Worm (Caenorhabditis elegans) whole organism, L4 larva: ENCODE data around the gene srx-7.

Experiments used
- daf-12 ChIP-seq: fragments of 150-350 bp; optimal IDR thresholded peaks from 2 replicates; lab custom pipeline; 2014; ENCODE audit warnings: missing biosample characterization, missing genetic modification reagents, missing genetic modification characterization
- fkh-10 ChIP-seq: fragments of 150-350 bp; optimal IDR thresholded peaks from 2 replicates; lab custom pipeline; 2014; ENCODE audit warnings: missing biosample characterization, missing genetic modification reagents, missing genetic modification characterization
- hlh-11 ChIP-seq: fragments of 200-800 bp; sonication (Bioruptor generic); optimal IDR thresholded peaks from 2 replicates; lab custom pipeline; 2018; ENCODE audit warnings: mild to moderate bottlenecking, missing genetic modification characterization, missing compliant biosample characterization
- lin-1 ChIP-seq: fragments of 200-800 bp; sonication (Bioruptor generic); IDR thresholded peaks from 2 replicates; pipeline ENCODE4 v1.3.6; 2022; ENCODE audit warnings: missing genetic modification reagents, missing genetic modification characterization, missing compliant biosample characterization
- lin-13 ChIP-seq: fragments of 150-350 bp; optimal IDR thresholded peaks from 2 replicates; lab custom pipeline; 2014; ENCODE audit warnings: missing biosample characterization, missing genetic modification reagents, missing genetic modification characterization
- lin-39 ChIP-seq: fragments of 150-350 bp; optimal IDR thresholded peaks from 2 replicates; lab custom pipeline; 2014; ENCODE audit warnings: missing biosample characterization, missing genetic modification reagents, missing genetic modification characterization
- nhr-25 ChIP-seq: sonication (generic microtip); optimal IDR thresholded peaks from 2 replicates; lab custom pipeline; 2017; ENCODE audit warnings: missing genetic modification characterization, mild to moderate bottlenecking, missing compliant biosample characterization, antibody characterized with exemption, moderate library complexity, borderline replicate concordance; ENCODE audit not compliant: insufficient read depth
- nhr-6 ChIP-seq: fragments of 150-350 bp; optimal IDR thresholded peaks from 2 replicates; lab custom pipeline; 2014; ENCODE audit warnings: missing biosample characterization, missing genetic modification characterization
- unc-130 ChIP-seq: sonication (generic microtip); optimal IDR thresholded peaks from 2 replicates; lab custom pipeline; 2016; ENCODE audit warnings: missing genetic modification reagents, missing genetic modification characterization, missing compliant biosample characterization
- unc-39 ChIP-seq: sonication (generic microtip); optimal IDR thresholded peaks from 2 replicates; lab custom pipeline; 2017; ENCODE audit warnings: missing biosample characterization, missing genetic modification characterization
- unc-62 ChIP-seq, 3 experiments: fragments of 150-350 bp in 1 of 3; sonication (generic microtip); optimal IDR thresholded peaks in 2 of 3; peaks in 1 of 3; 1 replicate in 1 of 3; 2 replicates in 2 of 3; lab custom pipeline; 2014 to 2017; ENCODE audit warnings: missing biosample characterization in 3 of 3, missing genetic modification characterization in 3 of 3, missing genetic modification reagents in 3 of 3, missing genotype in 1 of 3
- vab-7 ChIP-seq: fragments of 200-800 bp; sonication (Bioruptor generic); IDR thresholded peaks from 2 replicates; pipeline ENCODE4 v1.3.6; 2022; ENCODE audit warnings: missing genetic modification reagents, missing genetic modification characterization, missing compliant biosample characterization
- zip-2 ChIP-seq: fragments of 150-350 bp; optimal IDR thresholded peaks from 2 replicates; lab custom pipeline; 2014; ENCODE audit warnings: missing biosample characterization, missing genetic modification characterization

DNA sequence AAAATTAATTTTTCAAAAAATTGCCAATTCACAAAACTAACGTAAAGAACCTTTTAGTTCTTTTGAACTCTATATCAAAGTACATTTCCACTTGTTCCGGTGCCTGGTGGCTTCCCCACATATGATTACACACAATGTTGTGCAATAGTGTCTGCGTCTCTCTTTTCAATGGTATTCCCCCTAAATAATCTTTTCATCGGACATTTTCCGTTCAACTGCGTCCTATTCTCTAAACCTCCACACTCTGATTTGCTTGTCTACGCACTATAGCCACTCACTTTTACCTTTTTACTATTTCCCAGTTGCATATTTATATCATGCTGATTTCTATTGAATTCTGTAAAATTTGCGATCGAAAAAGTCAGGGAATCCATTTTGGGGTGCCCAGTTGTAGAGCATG, 27.9 kb upstream of the srx-7 start, which contains the start of gene nhr-58:
- TF ChIP-seq nhr-25 (tag; lab: Kevin White, UChicago), result peak; percentile 59
- no peak for TF ChIP-seq unc-130 (GFP tag; lab: Kevin White, UChicago)
- peak; percentile 79 for TF ChIP-seq nhr-6 (tag; lab: Kevin White, UChicago)
- no peak for TF ChIP-seq vab-7 (GFP tag; lab: Robert Waterston, UW)
- peak; percentile 98 for TF ChIP-seq zip-2 (tag; lab: Kevin White, UChicago)
- no peak for TF ChIP-seq unc-39 (tag; lab: Kevin White, UChicago)
- no peak for TF ChIP-seq daf-12 (tag; lab: Kevin White, UChicago)
- no peak for TF ChIP-seq unc-62 (GFP tag; optimal IDR thresholded peaks at IDR 0.05 in 1 of 2; lab: Kevin White, UChicago)
- TF ChIP-seq unc-62 (tag; optimal IDR thresholded peaks at IDR 0.05; lab: Kevin White, UChicago), result no peak
- TF ChIP-seq lin-1, result peak; percentile 90
- no peak for TF ChIP-seq fkh-10 (GFP tag; lab: Kevin White, UChicago)
- TF ChIP-seq lin-13, result no peak
- no peak for TF ChIP-seq lin-39 (tag; lab: Kevin White, UChicago)
- peak; percentile 96 for TF ChIP-seq hlh-11 (tag; lab: Kevin White, UChicago)
